Worm (Caenorhabditis elegans) whole organism, L2 larva: Measurements from ENCODE around the gene fip-7.
"Not testable (repeated sequence)": the region's sequence is repeated elsewhere in the genome, so short reads cannot be mapped to it uniquely, and the experiment has no call there.

Experiments
- ZK546.5 ChIP-seq: sonication (generic microtip); optimal IDR thresholded peaks from 2 replicates; lab custom pipeline; 2017; ENCODE audit warnings: missing biosample characterization, missing genetic modification characterization
- ceh-16 ChIP-seq: fragments of 150-350 bp; optimal IDR thresholded peaks from 2 replicates; lab custom pipeline; 2014; ENCODE audit warnings: missing biosample characterization, missing genetic modification characterization
- mdl-1 ChIP-seq, 2 experiments: fragments of 150-350 bp in 1 of 2; sonication (generic microtip) in 1 of 2; optimal IDR thresholded peaks; 2 replicates each; lab custom pipeline; 2017; ENCODE audit warnings: missing biosample characterization in 2 of 2, missing genetic modification characterization in 2 of 2
- nhr-6 ChIP-seq: fragments of 150-350 bp; optimal IDR thresholded peaks from 2 replicates; lab custom pipeline; 2014; ENCODE audit warnings: missing biosample characterization, missing genetic modification characterization
- zag-1 ChIP-seq: fragments of 150-350 bp; optimal IDR thresholded peaks from 2 replicates; lab custom pipeline; 2014; ENCODE audit warnings: missing biosample characterization, missing genetic modification characterization

ce11 chrIV:16625909-16626308 lies at the start of gene fip-7:
- not testable (repeated sequence) for TF ChIP-seq nhr-6; ceh-16 (tag; lab: Kevin White, UChicago); zag-1; mdl-1 (tag; optimal IDR thresholded peaks at IDR 0.05; lab: Kevin White, UChicago); ZK546.5 (tag; lab: Kevin White, UChicago)
